Fruit fly (Drosophila melanogaster) whole organism, adult: ENCODE results near the gene Mat89Ba.

Experiments used
- CG11617 ChIP-seq: fragments of 200-800 bp; sonication (Bioruptor generic); optimal IDR thresholded peaks from 2 replicates; lab custom pipeline; 2017; ENCODE audit warnings: mild to moderate bottlenecking, missing biosample characterization, missing genetic modification reagents, missing genetic modification characterization
- CG12768 ChIP-seq: fragments of 200-800 bp; sonication (Bioruptor generic); optimal IDR thresholded peaks from 2 replicates; lab custom pipeline; 2017; ENCODE audit warnings: missing biosample characterization, missing genetic modification characterization, mild to moderate bottlenecking, moderate library complexity, missing genetic modification reagents
- CG14711 ChIP-seq: fragments of 200-800 bp; sonication (Bioruptor generic); optimal IDR thresholded peaks from 2 replicates; lab custom pipeline; 2018; ENCODE audit warnings: missing biosample characterization, mild to moderate bottlenecking, missing genetic modification characterization, moderate library complexity
- CG1620 ChIP-seq: fragments of 200-800 bp; sonication (Bioruptor generic); optimal IDR thresholded peaks from 2 replicates; lab custom pipeline; 2016; ENCODE audit warnings: missing biosample characterization, missing genetic modification characterization
- CG33017 ChIP-seq: fragments of 200-800 bp; sonication (Bioruptor generic); optimal IDR thresholded peaks from 2 replicates; lab custom pipeline; 2018; ENCODE audit warnings: missing biosample characterization, mild to moderate bottlenecking, missing genetic modification characterization, moderate library complexity
- CG5204 ChIP-seq: fragments of 200-800 bp; sonication (Bioruptor generic); optimal IDR thresholded peaks from 2 replicates; lab custom pipeline; 2016; ENCODE audit warnings: missing biosample characterization, missing genetic modification characterization
- CG7045 ChIP-seq: fragments of 200-800 bp; sonication (Bioruptor generic); optimal IDR thresholded peaks from 2 replicates; lab custom pipeline; 2017; ENCODE audit warnings: missing biosample characterization, mild to moderate bottlenecking, missing genetic modification characterization
- CG7101 ChIP-seq: fragments of 200-800 bp; sonication (Bioruptor generic); optimal IDR thresholded peaks from 2 replicates; lab custom pipeline; 2018; ENCODE audit warnings: missing biosample characterization, mild to moderate bottlenecking, missing genetic modification characterization, moderate library complexity
- Clk ChIP-seq: fragments of 200-800 bp; sonication (Bioruptor generic); optimal IDR thresholded peaks from 2 replicates; lab custom pipeline; 2017; ENCODE audit warnings: missing biosample characterization, missing genetic modification characterization
- Crg-1 ChIP-seq: fragments of 200-800 bp; sonication (Bioruptor generic); optimal IDR thresholded peaks from 2 replicates; lab custom pipeline; 2016; ENCODE audit warnings: missing biosample characterization, missing genetic modification characterization
- Hr96 ChIP-seq: fragments of 200-800 bp; sonication (Bioruptor generic); optimal IDR thresholded peaks from 2 replicates; lab custom pipeline; 2016; ENCODE audit warnings: missing biosample characterization, missing genetic modification characterization
- Mnt ChIP-seq: fragments of 200-800 bp; sonication (Bioruptor generic); optimal IDR thresholded peaks from 2 replicates; lab custom pipeline; 2016; ENCODE audit warnings: missing biosample characterization, mild to moderate bottlenecking, missing genetic modification characterization
- bab1 ChIP-seq: fragments of 200-800 bp; sonication (Bioruptor generic); optimal IDR thresholded peaks from 3 replicates; lab custom pipeline; 2019; ENCODE audit warnings: missing biosample characterization, mild to moderate bottlenecking, missing genetic modification characterization, moderate library complexity
- cic ChIP-seq: fragments of 200-800 bp; sonication (Bioruptor generic); optimal IDR thresholded peaks from 2 replicates; lab custom pipeline; 2017; ENCODE audit warnings: missing biosample characterization, mild to moderate bottlenecking, missing genetic modification characterization, moderate library complexity
- cnc ChIP-seq, 2 experiments: fragments of >200 bp; optimal IDR thresholded peaks; 2 replicates each; lab custom pipeline; 2017
- kay ChIP-seq: fragments of 200-800 bp; sonication (Bioruptor generic); peaks from one replicate; lab custom pipeline; 2016; ENCODE audit warnings: missing biosample characterization, missing genetic modification characterization, borderline replicate concordance
- ovo ChIP-seq: fragments of 200-800 bp; sonication (Bioruptor generic); optimal IDR thresholded peaks from 2 replicates; lab custom pipeline; 2016; ENCODE audit warnings: missing biosample characterization, missing genetic modification characterization
- pad ChIP-seq: fragments of 200-800 bp; sonication (Bioruptor generic); optimal IDR thresholded peaks from 3 replicates; lab custom pipeline; 2017; ENCODE audit warnings: missing biosample characterization, missing genetic modification characterization, mild to moderate bottlenecking, moderate library complexity, missing genetic modification reagents
- tj ChIP-seq: fragments of 200-800 bp; sonication (Bioruptor generic); optimal IDR thresholded peaks from 3 replicates; lab custom pipeline; 2017; ENCODE audit warnings: missing biosample characterization, mild to moderate bottlenecking, missing genetic modification characterization, moderate library complexity
- toe ChIP-seq: fragments of 200-800 bp; sonication (Bioruptor generic); optimal IDR thresholded peaks from 2 replicates; lab custom pipeline; 2016; ENCODE audit warnings: missing biosample characterization, missing genetic modification characterization

Gene Mat89Ba

dm6 chr3R:16257346-16257745 is 14.9 kb downstream of the Mat89Ba start:
- no peak for TF ChIP-seq pad
- TF ChIP-seq Hr96 = no peak
- no peak for TF ChIP-seq Crg-1

- TF ChIP-seq Crg-1 (no peak), ovo (GFP tag; lab: Kevin White, UChicago) (no peak), Hr96 (no peak), cic (GFP tag; lab: Kevin White, UChicago) (no peak), Clk (GFP tag; lab: Kevin White, UChicago) (no peak), toe (GFP tag; lab: Kevin White, UChicago) (no peak), CG12768 (GFP tag; lab: Kevin White, UChicago) (no peak)
Measured at dm6 chr3R:16256135-16256534, 16.1 kb downstream of the Mat89Ba start.

dm6 chr3R:16254616-16255601 is 17.3 kb downstream of the Mat89Ba start:
- TF ChIP-seq Clk (GFP tag; lab: Kevin White, UChicago) (no peak), Mnt (GFP tag; lab: Kevin White, UChicago) (peak; percentile 26), cnc (optimal IDR thresholded peaks at IDR 0.05; lab: Kevin White, UChicago) (no peak), CG14711 (tag; lab: Kevin White, UChicago) (peak; percentile 67), CG11617 (GFP tag; lab: Kevin White, UChicago) (no peak), Hr96 (no peak), CG12768 (GFP tag; lab: Kevin White, UChicago) (peak; percentile 12), CG1620 (GFP tag; lab: Kevin White, UChicago) (no peak), kay (GFP tag; lab: Kevin White, UChicago) (peak; percentile 97), Crg-1 (no peak), ovo (GFP tag; lab: Kevin White, UChicago) (no peak), CG5204 (GFP tag; lab: Kevin White, UChicago) (no peak), cic (GFP tag; lab: Kevin White, UChicago) (no peak), bab1 (GFP tag; lab: Kevin White, UChicago) (no peak)

- TF ChIP-seq tj (GFP tag; lab: Kevin White, UChicago) (peak; percentile 95), cic (GFP tag; lab: Kevin White, UChicago) (no peak), Hr96 (no peak), Crg-1 (no peak), bab1 (GFP tag; lab: Kevin White, UChicago) (no peak), Mnt (GFP tag; lab: Kevin White, UChicago) (no peak)
Measured at dm6 chr3R:16253974-16254408, 18.2 kb downstream of the Mat89Ba start.

- TF ChIP-seq CG33017 (tag; lab: Kevin White, UChicago) (peak; percentile 13), Clk (GFP tag; lab: Kevin White, UChicago) (no peak), CG7101 (tag; lab: Kevin White, UChicago) (peak; percentile 27), toe (GFP tag; lab: Kevin White, UChicago) (no peak), cic (GFP tag; lab: Kevin White, UChicago) (no peak), pad (peak; percentile 26), CG14711 (tag; lab: Kevin White, UChicago) (no peak), ovo (GFP tag; lab: Kevin White, UChicago) (no peak), CG12768 (GFP tag; lab: Kevin White, UChicago) (no peak), kay (GFP tag; lab: Kevin White, UChicago) (no peak), CG11617 (GFP tag; lab: Kevin White, UChicago) (peak; percentile 61), CG5204 (GFP tag; lab: Kevin White, UChicago) (no peak), cnc (optimal IDR thresholded peaks at IDR 0.05; lab: Kevin White, UChicago) (no peak), tj (GFP tag; lab: Kevin White, UChicago) (no peak), Hr96 (no peak), Mnt (GFP tag; lab: Kevin White, UChicago) (no peak), bab1 (GFP tag; lab: Kevin White, UChicago) (peak; percentile 27), Crg-1 (no peak), CG7045 (GFP tag; lab: Kevin White, UChicago) (peak; percentile 34), CG1620 (GFP tag; lab: Kevin White, UChicago) (no peak)
Measured at dm6 chr3R:16253427-16253883, 18.8 kb downstream of the Mat89Ba start.

dm6 chr3R:16252898-16253412 is 19.3 kb downstream of the Mat89Ba start:
- no peak for TF ChIP-seq pad
- no peak for TF ChIP-seq kay (GFP tag; lab: Kevin White, UChicago)
- TF ChIP-seq bab1 (GFP tag; lab: Kevin White, UChicago) = no peak
- TF ChIP-seq CG1620 (GFP tag; lab: Kevin White, UChicago) = no peak
- TF ChIP-seq Hr96 = no peak
- no peak for TF ChIP-seq tj (GFP tag; lab: Kevin White, UChicago)
- TF ChIP-seq CG33017 (tag; lab: Kevin White, UChicago) = no peak
- TF ChIP-seq ovo (GFP tag; lab: Kevin White, UChicago) = no peak
- no peak for TF ChIP-seq CG7045 (GFP tag; lab: Kevin White, UChicago)
- TF ChIP-seq CG14711 (tag; lab: Kevin White, UChicago) = no peak
- no peak for TF ChIP-seq CG11617 (GFP tag; lab: Kevin White, UChicago)
